Fruit fly (Drosophila melanogaster) whole organism, wandering third instar larva: Measurements from ENCODE around the gene CG5776.

Experiments used
- Abd-B ChIP-seq: fragments of >200 bp; optimal IDR thresholded peaks from 2 replicates; lab custom pipeline; 2017; ENCODE audit warnings: missing biosample characterization, missing genetic modification characterization
- CG32264 ChIP-seq: fragments of 200-800 bp; sonication (Bioruptor generic); optimal IDR thresholded peaks from 2 replicates; lab custom pipeline; 2016; ENCODE audit warnings: missing biosample characterization, missing genetic modification characterization
- CG9705 ChIP-seq: fragments of 200-800 bp; sonication (Bioruptor generic); optimal IDR thresholded peaks from 2 replicates; lab custom pipeline; 2018; ENCODE audit warnings: missing biosample characterization, mild to moderate bottlenecking, missing genetic modification characterization
- CrebA ChIP-seq: fragments of 200-800 bp; sonication (Bioruptor generic); optimal IDR thresholded peaks from 2 replicates; lab custom pipeline; 2016; ENCODE audit warnings: missing biosample characterization, mild to moderate bottlenecking, missing genetic modification characterization, borderline replicate concordance
- Dif ChIP-seq: fragments of 200-275, 200-300 bp; sonication (Bioruptor generic); optimal IDR thresholded peaks from 2 replicates; lab custom pipeline; 2018; ENCODE audit warnings: missing biosample characterization, missing genetic modification characterization; ENCODE audit not compliant: partially characterized antibody
- GATAd ChIP-seq: sonication (Bioruptor generic); optimal IDR thresholded peaks from 2 replicates; lab custom pipeline; 2016; ENCODE audit warnings: missing biosample characterization, missing genetic modification characterization
- HLH106 ChIP-seq: fragments of 200-800 bp; optimal IDR thresholded peaks from 3 replicates; lab custom pipeline; 2019; ENCODE audit warnings: missing biosample characterization, mild to moderate bottlenecking, missing genetic modification characterization, moderate library complexity
- Hnf4 ChIP-seq: fragments of 200-800 bp; sonication (Bioruptor generic); optimal IDR thresholded peaks from 2 replicates; lab custom pipeline; 2016; ENCODE audit warnings: missing biosample characterization, mild to moderate bottlenecking, missing genetic modification characterization
- Hr78 ChIP-seq: fragments of >200 bp; optimal IDR thresholded peaks from 2 replicates; lab custom pipeline; 2017; ENCODE audit warnings: missing biosample characterization, missing genetic modification characterization
- Hr83 ChIP-seq: fragments of 200-300 bp; sonication (Bioruptor generic); optimal IDR thresholded peaks from 2 replicates; lab custom pipeline; 2016; ENCODE audit warnings: missing biosample characterization, mild to moderate bottlenecking, missing genetic modification characterization, moderate library complexity; ENCODE audit not compliant: poor library complexity, severe bottlenecking
- Jra ChIP-seq: sonication (Bioruptor generic); optimal IDR thresholded peaks from 2 replicates; lab custom pipeline; 2016; ENCODE audit warnings: missing biosample characterization, missing genetic modification characterization
- Mio ChIP-seq: sonication (Bioruptor generic); optimal IDR thresholded peaks from 2 replicates; lab custom pipeline; 2016; ENCODE audit warnings: missing biosample characterization, missing genetic modification characterization
- Myc ChIP-seq: fragments of >200 bp; optimal IDR thresholded peaks from 2 replicates; lab custom pipeline; 2017
- N ChIP-seq: fragments of >200 bp; optimal IDR thresholded peaks from 2 replicates; lab custom pipeline; 2018; ENCODE audit warnings: missing biosample characterization, missing external identifiers, missing genetic modification characterization
- OdsH ChIP-seq: fragments of 200-800 bp; sonication (Bioruptor generic); optimal IDR thresholded peaks from 2 replicates; lab custom pipeline; 2016; ENCODE audit warnings: missing biosample characterization, mild to moderate bottlenecking, missing genetic modification characterization
- Rel ChIP-seq, 2 experiments: fragments of 200-800 bp; sonication (Bioruptor generic) in 1 of 2; optimal IDR thresholded peaks; 2 replicates in 1 of 2; 3 replicates in 1 of 2; lab custom pipeline; 2016 to 2019; ENCODE audit warnings: mild to moderate bottlenecking in 2 of 2, missing biosample characterization in 2 of 2, missing genetic modification characterization in 2 of 2, moderate library complexity in 1 of 2
- Sp1 ChIP-seq: fragments of 200-800 bp; sonication (Bioruptor generic); optimal IDR thresholded peaks from 3 replicates; lab custom pipeline; 2019; ENCODE audit warnings: missing biosample characterization, mild to moderate bottlenecking, missing genetic modification characterization, moderate library complexity
- br ChIP-seq: fragments of 200-800 bp; sonication (Bioruptor generic); optimal IDR thresholded peaks from 2 replicates; lab custom pipeline; 2016; ENCODE audit warnings: missing biosample characterization, missing genetic modification characterization
- brk ChIP-seq: fragments of 200-800 bp; sonication (Bioruptor generic); optimal IDR thresholded peaks from 2 replicates; lab custom pipeline; 2016; ENCODE audit warnings: missing biosample characterization, mild to moderate bottlenecking, missing genetic modification characterization
- dmrt93B ChIP-seq: fragments of 200-800 bp; sonication (Bioruptor generic); optimal IDR thresholded peaks from 2 replicates; lab custom pipeline; 2018; ENCODE audit warnings: missing biosample characterization, mild to moderate bottlenecking, missing genetic modification characterization
- dsf ChIP-seq: sonication (Bioruptor generic); optimal IDR thresholded peaks from 2 replicates; lab custom pipeline; 2016; ENCODE audit warnings: missing biosample characterization, missing genetic modification characterization, borderline replicate concordance
- ey ChIP-seq: fragments of 200-800 bp; sonication (Bioruptor generic); optimal IDR thresholded peaks from 2 replicates; lab custom pipeline; 2016; ENCODE audit warnings: missing biosample characterization, missing genetic modification characterization
- foxo ChIP-seq, 2 experiments: fragments of 200-800 bp; sonication (Bioruptor generic); optimal IDR thresholded peaks; 2 replicates in 1 of 2; 3 replicates in 1 of 2; lab custom pipeline; 2016 to 2017; ENCODE audit warnings: missing biosample characterization in 2 of 2, missing genetic modification characterization in 2 of 2
- fru ChIP-seq: fragments of 200-800 bp; sonication (Bioruptor generic); optimal IDR thresholded peaks from 3 replicates; lab custom pipeline; 2016; ENCODE audit warnings: missing biosample characterization, mild to moderate bottlenecking, missing genetic modification characterization
- h ChIP-seq: fragments of 200-800 bp; sonication (Bioruptor generic); optimal IDR thresholded peaks from 3 replicates; lab custom pipeline; 2016; ENCODE audit warnings: missing biosample characterization, mild to moderate bottlenecking, missing genetic modification characterization
- jim ChIP-seq: fragments of 175-275, 200-325 bp; sonication (Bioruptor generic); optimal IDR thresholded peaks from 2 replicates; lab custom pipeline; 2016; ENCODE audit warnings: missing biosample characterization, mild to moderate bottlenecking, missing genetic modification characterization
- pan ChIP-seq: fragments of >200 bp; optimal IDR thresholded peaks from 2 replicates; lab custom pipeline; 2017
- psq ChIP-seq: fragments of 200-800 bp; sonication (Bioruptor generic); optimal IDR thresholded peaks from 3 replicates; lab custom pipeline; 2017; ENCODE audit warnings: missing biosample characterization, mild to moderate bottlenecking, missing genetic modification characterization, moderate library complexity
- rgr ChIP-seq: fragments of 200-800 bp; sonication (Bioruptor generic); optimal IDR thresholded peaks from 3 replicates; lab custom pipeline; 2016; ENCODE audit warnings: missing biosample characterization, mild to moderate bottlenecking, missing genetic modification characterization
- sage ChIP-seq: fragments of 200-800 bp; sonication (Bioruptor generic); optimal IDR thresholded peaks from 2 replicates; lab custom pipeline; 2016; ENCODE audit warnings: missing biosample characterization, mild to moderate bottlenecking, missing genetic modification characterization
- sv ChIP-seq: fragments of 200-800 bp; sonication (Bioruptor generic); optimal IDR thresholded peaks from 3 replicates; lab custom pipeline; 2016; ENCODE audit warnings: missing biosample characterization, missing genetic modification characterization
- tai ChIP-seq: sonication (Bioruptor generic); optimal IDR thresholded peaks from 2 replicates; lab custom pipeline; 2016; ENCODE audit warnings: missing biosample characterization, missing genetic modification characterization
- woc ChIP-seq: sonication (Bioruptor generic); optimal IDR thresholded peaks from 2 replicates; lab custom pipeline; 2016; ENCODE audit warnings: missing biosample characterization, mild to moderate bottlenecking, missing genetic modification characterization

CG5776 gene

DNA sequence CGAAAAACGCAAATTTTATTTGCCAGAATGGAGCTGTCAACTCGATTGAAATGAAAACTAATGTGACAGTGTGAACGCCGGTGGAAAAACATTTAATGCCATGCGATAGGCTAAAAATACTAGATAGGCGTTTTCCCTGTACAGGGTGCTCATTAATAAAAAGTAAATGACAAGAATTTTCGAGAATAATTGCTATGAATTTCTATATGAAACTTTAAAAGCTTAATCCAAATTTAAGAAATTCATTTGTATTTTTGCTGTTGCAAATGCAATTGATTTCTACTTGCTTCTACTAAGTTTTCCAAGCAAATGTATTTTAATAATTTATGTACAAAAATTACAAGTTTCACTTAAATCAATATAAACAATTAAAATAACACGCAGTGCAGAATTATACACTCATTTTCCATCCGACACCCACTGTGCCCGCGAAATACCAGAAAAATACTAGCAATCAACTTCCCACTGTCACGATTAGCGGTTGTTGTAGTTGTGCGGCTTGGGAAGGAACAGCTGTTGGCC, 17.6 kb upstream of the CG5776 start, which contains the start of gene Pih1D1:
Gene Pih1D1, minus strand, starts transcription at position 50 of the 522 bp plus-strand sequence.
- no peak for TF ChIP-seq brk (GFP tag; lab: Kevin White, UChicago)
- TF ChIP-seq h (GFP tag; lab: Kevin White, UChicago) = peak; percentile 92
- peak; percentile 89 for TF ChIP-seq OdsH
- TF ChIP-seq br (GFP tag; lab: Kevin White, UChicago) = peak; percentile 84
- TF ChIP-seq dsf (GFP tag; lab: Kevin White, UChicago) = peak; percentile 80
- no peak for TF ChIP-seq Abd-B (GFP tag; lab: Kevin White, UChicago)
- TF ChIP-seq CrebA (GFP tag; lab: Kevin White, UChicago) = no peak
- peak; percentile 87 for TF ChIP-seq woc (GFP tag; lab: Kevin White, UChicago)
- TF ChIP-seq Rel (GFP tag; optimal IDR thresholded peaks at IDR 0.05; lab: Kevin White, UChicago) = peak; percentile 10
- peak; percentile 61 for TF ChIP-seq Rel (tag; optimal IDR thresholded peaks at IDR 0.05; lab: Kevin White, UChicago)
- TF ChIP-seq Myc (lab: Kevin White, UChicago) = no peak
- TF ChIP-seq rgr (GFP tag; lab: Kevin White, UChicago) = peak; percentile 91
- no peak for TF ChIP-seq Hr78 (GFP tag; lab: Kevin White, UChicago)
- TF ChIP-seq Dif (GFP tag; lab: Kevin White, UChicago) = no peak
- TF ChIP-seq Mio (GFP tag; lab: Kevin White, UChicago) = peak; percentile 45
- TF ChIP-seq HLH106 (tag; lab: Kevin White, UChicago) = peak; percentile 98
- TF ChIP-seq CG9705 (GFP tag; lab: Kevin White, UChicago) = peak; percentile 95
- peak; percentile 96 for TF ChIP-seq dmrt93B
- peak; percentile 82 for TF ChIP-seq sage
- peak; percentile 55 for TF ChIP-seq GATAd
- peak; percentile 92 for TF ChIP-seq Sp1 (GFP tag; lab: Kevin White, UChicago)
- peak; percentile 92 for TF ChIP-seq ey
- TF ChIP-seq fru (GFP tag; lab: Kevin White, UChicago) = peak; percentile 92
- peak; percentile 40 to 96 for TF ChIP-seq foxo (GFP tag; optimal IDR thresholded peaks at IDR 0.05; lab: Kevin White, UChicago)
- TF ChIP-seq jim = no peak
- no peak for TF ChIP-seq pan (lab: Kevin White, UChicago)
- no peak for TF ChIP-seq tai (GFP tag; lab: Kevin White, UChicago)
- peak; percentile 95 for TF ChIP-seq sv (GFP tag; lab: Kevin White, UChicago)
- no peak for TF ChIP-seq N (GFP tag; lab: Kevin White, UChicago)
- TF ChIP-seq Hnf4 (GFP tag; lab: Kevin White, UChicago) = peak; percentile 85
- no peak for TF ChIP-seq Hr83
- TF ChIP-seq Jra = peak; percentile 82
- TF ChIP-seq CG32264 (GFP tag; lab: Kevin White, UChicago) = peak; percentile 71
- TF ChIP-seq psq = peak; percentile 83
- TF ChIP-seq, all 38 proteins: peak for 22

DNA sequence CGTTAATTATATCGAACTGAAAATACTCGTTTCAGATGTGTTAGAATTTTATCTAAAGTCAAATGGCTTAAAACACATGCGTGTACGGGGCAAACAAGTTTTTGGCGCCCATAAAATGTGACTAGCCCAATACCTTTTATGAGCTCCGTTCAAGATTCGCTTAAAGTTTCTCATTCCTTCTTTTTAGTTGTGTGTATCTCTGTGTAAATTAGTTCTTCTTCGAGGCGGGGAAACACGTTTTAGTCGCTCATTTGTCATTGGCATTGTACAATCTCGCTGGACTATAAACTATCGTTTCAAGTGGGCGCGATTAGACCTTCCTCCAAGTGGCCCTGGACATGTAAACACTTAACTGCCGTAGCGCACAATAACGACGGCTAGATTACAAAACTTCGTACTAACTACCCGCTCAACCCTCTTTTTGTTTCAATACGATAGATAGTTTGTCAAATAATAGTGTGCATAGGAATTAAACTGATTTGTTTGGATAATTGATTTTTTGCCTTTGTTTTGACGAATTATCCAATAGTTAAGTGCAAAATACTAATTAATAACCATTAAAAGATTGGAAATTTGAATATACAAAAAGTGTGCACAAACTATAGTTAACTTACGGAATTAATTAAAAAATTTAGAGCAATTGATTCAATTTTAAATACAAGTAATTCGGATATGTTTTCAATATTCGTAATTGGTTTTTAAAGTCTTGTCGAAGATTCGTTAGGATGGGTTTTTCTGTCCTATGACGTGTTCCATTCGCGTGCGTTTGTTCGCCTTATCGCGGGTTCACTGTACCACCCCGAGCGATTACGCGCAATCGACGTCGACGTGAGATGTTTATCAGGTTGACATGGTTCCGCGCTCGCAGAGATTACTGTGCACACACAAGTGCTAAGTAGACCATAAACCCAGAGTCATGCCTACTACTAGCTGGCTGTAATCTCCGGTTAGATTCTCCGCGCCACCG, 16.5 kb upstream of the CG5776 start:
- TF ChIP-seq CG32264 (GFP tag; lab: Kevin White, UChicago) = peak; percentile 11
- peak; percentile 2 for TF ChIP-seq sage
- peak; percentile 10 for TF ChIP-seq rgr (GFP tag; lab: Kevin White, UChicago)
- TF ChIP-seq Hnf4 (GFP tag; lab: Kevin White, UChicago) = no peak
- TF ChIP-seq h (GFP tag; lab: Kevin White, UChicago) = peak; percentile 66
- peak; percentile 38 for TF ChIP-seq HLH106 (tag; lab: Kevin White, UChicago)
- TF ChIP-seq fru (GFP tag; lab: Kevin White, UChicago) = peak; percentile 26
- no peak for TF ChIP-seq Rel (GFP tag; optimal IDR thresholded peaks at IDR 0.05; lab: Kevin White, UChicago)
- TF ChIP-seq Rel (tag; optimal IDR thresholded peaks at IDR 0.05; lab: Kevin White, UChicago) = peak; percentile 22
- TF ChIP-seq OdsH = peak; percentile 30
- no peak for TF ChIP-seq Mio (GFP tag; lab: Kevin White, UChicago)
- TF ChIP-seq tai (GFP tag; lab: Kevin White, UChicago) = peak; percentile 10
- no peak for TF ChIP-seq CrebA (GFP tag; lab: Kevin White, UChicago)
- peak; percentile 16 for TF ChIP-seq woc (GFP tag; lab: Kevin White, UChicago)
- peak; percentile 29 for TF ChIP-seq brk (GFP tag; lab: Kevin White, UChicago)
- TF ChIP-seq foxo (GFP tag; optimal IDR thresholded peaks at IDR 0.05; lab: Kevin White, UChicago) = peak in 1 of 2 experiments; percentile 43
- no peak for TF ChIP-seq Hr78 (GFP tag; lab: Kevin White, UChicago)
- peak; percentile 37 for TF ChIP-seq ey
